Worm (Caenorhabditis elegans): ENCODE measurements around the gene F38B7.11.

DNA sequence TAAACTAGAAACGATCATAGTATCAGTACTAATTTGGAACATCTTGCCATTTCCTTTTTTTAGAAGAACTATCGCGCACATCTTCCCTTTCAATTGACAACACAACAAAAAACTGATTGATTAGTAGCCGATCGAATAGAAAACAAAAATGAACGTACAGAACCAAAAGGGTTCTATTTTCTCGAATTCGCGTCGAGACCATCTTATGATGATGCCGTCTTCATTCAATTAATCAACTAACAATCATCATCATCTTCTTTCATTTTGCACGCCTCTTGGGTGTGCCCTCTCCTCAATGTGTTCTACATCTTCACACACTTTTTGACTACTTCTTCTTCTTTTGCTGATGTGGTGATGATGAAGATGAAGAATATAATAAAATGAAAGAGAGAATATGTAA lies 47.1 kb upstream of the F38B7.11 start:
- TF ChIP-seq nhr-76 (tag; optimal IDR thresholded peaks at IDR 0.05): no peak
- no peak for TF ChIP-seq ztf-11 (tag; optimal IDR thresholded peaks at IDR 0.05)
- TF ChIP-seq pha-4 (tag; optimal IDR thresholded peaks at IDR 0.05): no peak
- no peak for TF ChIP-seq nhr-237 (tag; optimal IDR thresholded peaks at IDR 0.05)
- no peak for TF ChIP-seq unc-62 (GFP tag; optimal IDR thresholded peaks at IDR 0.05)
- TF ChIP-seq elt-3 (tag; optimal IDR thresholded peaks at IDR 0.05): no peak
- no peak for TF ChIP-seq nhr-28 (tag; optimal IDR thresholded peaks at IDR 0.05)
- TF ChIP-seq unc-39 (tag; optimal IDR thresholded peaks at IDR 0.05): no peak
- TF ChIP-seq snpc-4 (tag; optimal IDR thresholded peaks at IDR 0.05): no peak
- no peak for TF ChIP-seq unc-120 (tag; optimal IDR thresholded peaks at IDR 0.05; ENCODE audit: poor library complexity, severe bottlenecking)
- no peak for TF ChIP-seq mep-1 (tag; optimal IDR thresholded peaks at IDR 0.05)
- TF ChIP-seq nhr-2 (tag; optimal IDR thresholded peaks at IDR 0.05): no peak
- no peak for TF ChIP-seq zip-8 (tag; optimal IDR thresholded peaks at IDR 0.05)

Measured in whole organism, mixed stage, embryonic.